Worm (Caenorhabditis elegans) whole organism, L3 larva: ENCODE results near the gene unc-3.

Source experiments
- fkh-10 ChIP-seq: sonication (generic microtip); optimal IDR thresholded peaks from 2 replicates; lab custom pipeline; 2017; ENCODE audit warnings: missing biosample characterization, missing genetic modification reagents, missing genetic modification characterization
- nhr-12 ChIP-seq: fragments of 150-350 bp; optimal IDR thresholded peaks from 2 replicates; lab custom pipeline; 2014; ENCODE audit warnings: missing biosample characterization, missing genetic modification characterization
- nhr-237 ChIP-seq: fragments of 150-350 bp; optimal IDR thresholded peaks from 2 replicates; lab custom pipeline; 2014; ENCODE audit warnings: missing biosample characterization, missing genetic modification characterization
- skn-1 ChIP-seq: fragments of 150-350 bp; optimal IDR thresholded peaks from 2 replicates; lab custom pipeline; 2014; ENCODE audit warnings: missing biosample characterization, missing genetic modification characterization
- tbx-2 ChIP-seq: sonication (generic microtip); optimal IDR thresholded peaks from 2 replicates; lab custom pipeline; 2016; ENCODE audit warnings: mild to moderate bottlenecking, missing genetic modification characterization, missing compliant biosample characterization

ce11 chrX:14746948-14747347, 26.4 kb upstream of the unc-3 start, which contains the start of gene C05G5.2:
- TF ChIP-seq nhr-12 (tag; lab: Kevin White, UChicago) (no peak), skn-1 (tag; lab: Kevin White, UChicago) (peak; percentile 77), nhr-237 (tag; lab: Kevin White, UChicago) (no peak), fkh-10 (peak; percentile 73), tbx-2 (tag; lab: Kevin White, UChicago) (peak; percentile 80)
